Worm (Caenorhabditis elegans) whole organism, late embryonic: ENCODE results near the gene ZK353.2.

Source experiments
- ceh-9 ChIP-seq: sonication (generic microtip); optimal IDR thresholded peaks from 2 replicates; lab custom pipeline; 2016; ENCODE audit warnings: mild to moderate bottlenecking, missing genetic modification characterization, inconsistent platforms, missing compliant biosample characterization
- dve-1 ChIP-seq: sonication (generic microtip); optimal IDR thresholded peaks from 2 replicates; lab custom pipeline; 2017; ENCODE audit warnings: antibody characterized with exemption, mild to moderate bottlenecking, missing genetic modification characterization, missing compliant biosample characterization
- ets-4 ChIP-seq: sonication (generic microtip); optimal IDR thresholded peaks from 2 replicates; lab custom pipeline; 2016; ENCODE audit warnings: missing genetic modification characterization, missing compliant biosample characterization
- fkh-10 ChIP-seq: fragments of 150-350 bp; optimal IDR thresholded peaks from 2 replicates; lab custom pipeline; 2014; ENCODE audit warnings: missing biosample characterization, missing genetic modification reagents, missing genetic modification characterization
- hlh-30 ChIP-seq: sonication (generic microtip); optimal IDR thresholded peaks from 2 replicates; lab custom pipeline; 2017; ENCODE audit warnings: antibody characterized with exemption, missing genetic modification characterization, missing compliant biosample characterization; ENCODE audit not compliant: insufficient read depth
- lin-11 ChIP-seq: fragments of 200-800 bp; sonication (Bioruptor generic); optimal IDR thresholded peaks from 2 replicates; lab custom pipeline; 2018; ENCODE audit warnings: mild to moderate bottlenecking, missing genetic modification characterization, missing compliant biosample characterization
- nfya-1 ChIP-seq: sonication (generic microtip); optimal IDR thresholded peaks from 2 replicates; lab custom pipeline; 2017; ENCODE audit warnings: missing genetic modification characterization, mild to moderate bottlenecking, missing compliant biosample characterization, antibody characterized with exemption, moderate library complexity
- rnt-1 ChIP-seq: sonication (generic microtip); optimal IDR thresholded peaks from 2 replicates; lab custom pipeline; 2016; ENCODE audit warnings: missing genetic modification characterization, missing compliant biosample characterization
- unc-55 ChIP-seq: sonication (generic microtip); optimal IDR thresholded peaks from 2 replicates; lab custom pipeline; 2017; ENCODE audit warnings: missing biosample characterization, missing genetic modification reagents, missing genetic modification characterization
- zip-5 ChIP-seq: sonication (generic microtip); optimal IDR thresholded peaks from 2 replicates; lab custom pipeline; 2016; ENCODE audit warnings: missing genetic modification characterization, missing compliant biosample characterization

DNA sequence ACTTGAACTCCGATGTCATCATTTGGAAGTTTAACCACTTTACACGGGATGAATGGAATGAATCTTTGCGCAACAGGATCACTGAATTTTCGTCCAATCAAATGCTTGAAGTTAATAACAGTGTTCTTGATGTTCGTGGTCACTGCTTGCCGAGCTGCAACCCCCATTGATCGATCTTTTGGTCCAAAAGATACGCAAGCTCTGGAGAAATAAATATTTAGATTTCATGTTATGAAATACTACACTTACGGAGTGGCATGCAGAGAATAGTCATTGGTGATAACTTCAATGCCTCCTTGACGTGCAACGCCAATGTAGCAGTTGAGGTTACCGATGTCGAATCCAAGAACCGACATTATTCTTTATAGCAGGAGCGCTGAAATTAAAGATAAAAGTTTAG, 48.0 kb downstream of the ZK353.2 start, which contains the start of gene hsp-110:
- TF ChIP-seq hlh-30 (no peak), unc-55 (no peak), ets-4 (no peak), nfya-1 (tag; lab: Kevin White, UChicago) (no peak), dve-1 (no peak), zip-5 (tag; lab: Kevin White, UChicago) (no peak), fkh-10 (GFP tag; lab: Kevin White, UChicago) (no peak), ceh-9 (tag; lab: Kevin White, UChicago) (no peak), lin-11 (tag; lab: Kevin White, UChicago) (no peak), rnt-1 (tag; lab: Kevin White, UChicago) (no peak)
